Fruit fly (Drosophila melanogaster): Measurements from ENCODE around the gene t-cup.

DNA sequence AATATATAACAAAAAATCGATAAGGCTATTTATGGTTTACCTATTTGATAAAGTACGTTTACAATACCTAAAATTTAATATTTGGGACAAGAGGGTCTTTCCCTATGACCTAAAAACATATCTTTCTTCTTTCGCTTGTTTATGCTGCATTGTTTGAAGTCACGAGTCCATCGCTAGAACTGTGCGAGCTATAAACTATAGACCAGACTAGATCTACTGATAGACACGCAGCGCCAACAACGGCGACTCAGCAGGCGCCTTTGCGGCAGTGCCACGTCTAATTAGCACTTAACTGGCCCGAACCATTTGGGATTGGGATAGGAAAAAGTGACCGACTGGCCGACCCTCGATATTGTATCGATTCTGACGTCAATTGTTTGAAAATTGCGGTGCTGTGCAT, 24.1 kb downstream of the t-cup start:
- TF ChIP-seq sqz (GFP tag; optimal IDR thresholded peaks at IDR 0.05) (no peak), CG34422 (GFP tag; IDR thresholded peaks at IDR 0.05) (no peak), CG16815 (GFP tag; optimal IDR thresholded peaks at IDR 0.05) (no peak), Sox102F (GFP tag; optimal IDR thresholded peaks at IDR 0.05) (no peak)
